Worm (Caenorhabditis elegans) whole organism, L1 larva: ENCODE data around the gene pals-34.

Source experiments
- Y116A8C.19 ChIP-seq: sonication (generic microtip); optimal IDR thresholded peaks from 2 replicates; lab custom pipeline; 2016; ENCODE audit warnings: missing compliant biosample characterization, missing genetic modification characterization, borderline replicate concordance
- aha-1 ChIP-seq: fragments of 150-350 bp; optimal IDR thresholded peaks from 2 replicates; lab custom pipeline; 2014; ENCODE audit warnings: missing biosample characterization, missing genetic modification characterization
- alr-1 ChIP-seq: fragments of 200-800 bp; sonication (Bioruptor generic); optimal IDR thresholded peaks from 2 replicates; lab custom pipeline; 2018; ENCODE audit warnings: borderline replicate concordance, mild to moderate bottlenecking, missing genetic modification characterization, missing compliant biosample characterization
- ama-1 ChIP-seq: fragments of 150-350 bp; optimal IDR thresholded peaks from 2 replicates; lab custom pipeline; 2014
- blmp-1 ChIP-seq: fragments of 150-350 bp; optimal IDR thresholded peaks from 2 replicates; lab custom pipeline; 2014; ENCODE audit warnings: missing biosample characterization, missing genetic modification characterization
- ceh-63 ChIP-seq: fragments of 200-800 bp; sonication (Bioruptor generic); optimal IDR thresholded peaks from 2 replicates; lab custom pipeline; 2018; ENCODE audit warnings: mild to moderate bottlenecking, missing genetic modification characterization, missing compliant biosample characterization
- ceh-8 ChIP-seq: fragments of 200-800 bp; sonication (Bioruptor generic); optimal IDR thresholded peaks from 2 replicates; lab custom pipeline; 2018; ENCODE audit warnings: mild to moderate bottlenecking, missing genetic modification characterization, moderate library complexity, missing compliant biosample characterization
- ceh-82 ChIP-seq, 3 experiments: fragments of 150-350 bp in 1 of 3; sonication (generic microtip) in 2 of 3; optimal IDR thresholded peaks; 2 replicates each; lab custom pipeline; 2014 to 2017; ENCODE audit warnings: missing biosample characterization in 3 of 3, missing genetic modification characterization in 3 of 3
- ceh-88 ChIP-seq: fragments of 200-800 bp; sonication (Bioruptor generic); IDR thresholded peaks from 2 replicates; pipeline ENCODE4 v1.3.6; 2022; ENCODE audit warnings: missing genetic modification characterization, missing compliant biosample characterization
- ceh-90 ChIP-seq: sonication (generic microtip); optimal IDR thresholded peaks from 2 replicates; lab custom pipeline; 2016; ENCODE audit warnings: missing genetic modification characterization, missing compliant biosample characterization
- dpl-1 ChIP-seq, 3 experiments: fragments of 150-350 bp in 2 of 3; sonication (generic microtip) in 1 of 3; optimal IDR thresholded peaks; 2 replicates each; lab custom pipeline; 2014 to 2017; ENCODE audit warnings: missing biosample characterization in 3 of 3, missing genetic modification characterization in 3 of 3, missing genetic modification reagents in 3 of 3
- dsc-1 ChIP-seq: sonication (generic microtip); optimal IDR thresholded peaks from 2 replicates; lab custom pipeline; 2016; ENCODE audit warnings: mild to moderate bottlenecking, missing genetic modification characterization, missing compliant biosample characterization
- efl-1 ChIP-seq, 4 experiments: fragments of 150-350 bp; optimal IDR thresholded peaks in 3 of 4; peaks in 1 of 4; 1 replicate in 1 of 4; 2 replicates in 3 of 4; lab custom pipeline; 2014; ENCODE audit warnings: missing biosample characterization in 2 of 4, missing genetic modification characterization in 2 of 4, missing genetic modification reagents in 2 of 4
- egl-13 ChIP-seq: sonication (generic microtip); optimal IDR thresholded peaks from 2 replicates; lab custom pipeline; 2016; ENCODE audit warnings: missing genotype, missing genetic modification reagents, missing genetic modification characterization, missing compliant biosample characterization
- elt-3 ChIP-seq, 6 experiments: fragments of 150-350 bp in 1 of 6; sonication (generic microtip); optimal IDR thresholded peaks; 2 replicates each; lab custom pipeline; 2017 to 2018; ENCODE audit warnings: missing biosample characterization in 6 of 6, missing genetic modification characterization in 6 of 6, inconsistent platforms in 1 of 6
- ets-5 ChIP-seq: fragments of 200-800 bp; sonication (Bioruptor generic); IDR thresholded peaks from 2 replicates; pipeline ENCODE4 v1.3.6; 2022; ENCODE audit warnings: missing genetic modification characterization, missing compliant biosample characterization
- fkh-8 ChIP-seq: sonication (generic microtip); optimal IDR thresholded peaks from 2 replicates; lab custom pipeline; 2016; ENCODE audit warnings: mild to moderate bottlenecking, missing genetic modification characterization, missing compliant biosample characterization
- hlh-17 ChIP-seq: fragments of 200-800 bp; sonication (Bioruptor generic); optimal IDR thresholded peaks from 2 replicates; lab custom pipeline; 2018; ENCODE audit warnings: missing genetic modification characterization, mild to moderate bottlenecking, missing compliant biosample characterization, moderate library complexity, borderline replicate concordance
- hlh-4 ChIP-seq: sonication (generic microtip); optimal IDR thresholded peaks from 2 replicates; lab custom pipeline; 2016; ENCODE audit warnings: mild to moderate bottlenecking, missing genetic modification characterization, missing compliant biosample characterization
- hpl-2 ChIP-seq: fragments of 150-350 bp; optimal IDR thresholded peaks from 2 replicates; lab custom pipeline; 2014; ENCODE audit warnings: missing biosample characterization, missing genetic modification reagents, missing genetic modification characterization
- isw-1 ChIP-seq: fragments of 200-800 bp; sonication (Bioruptor generic); IDR thresholded peaks from 2 replicates; pipeline ENCODE4 v1.3.6; 2022; ENCODE audit warnings: missing genetic modification characterization, missing compliant biosample characterization
- lin-13 ChIP-seq: fragments of 150-350 bp; optimal IDR thresholded peaks from 2 replicates; lab custom pipeline; 2014; ENCODE audit warnings: missing biosample characterization, missing genetic modification reagents, missing genetic modification characterization
- lin-14 ChIP-seq: fragments of 200-800 bp; sonication (Bioruptor generic); optimal IDR thresholded peaks from 2 replicates; lab custom pipeline; 2018; ENCODE audit warnings: mild to moderate bottlenecking, missing genetic modification characterization, moderate library complexity, missing compliant biosample characterization
- lin-35 ChIP-seq, 2 experiments: fragments of 150-350 bp; optimal IDR thresholded peaks; 2 replicates each; lab custom pipeline; 2014; ENCODE audit warnings: missing biosample characterization in 2 of 2, missing genetic modification characterization in 2 of 2, missing genetic modification reagents in 2 of 2
- lin-39 ChIP-seq: fragments of 150-350 bp; optimal IDR thresholded peaks from 2 replicates; lab custom pipeline; 2014; ENCODE audit warnings: missing biosample characterization, missing genetic modification reagents, missing genetic modification characterization
- lsy-2 ChIP-seq, 2 experiments: fragments of 150-350 bp; optimal IDR thresholded peaks; 2 replicates each; lab custom pipeline; 2014; ENCODE audit warnings: missing biosample characterization in 2 of 2, missing genetic modification characterization in 2 of 2
- mab-9 ChIP-seq: fragments of 200-800 bp; sonication (Bioruptor generic); IDR thresholded peaks from 2 replicates; pipeline ENCODE4 v1.3.6; 2022; ENCODE audit warnings: missing genetic modification reagents, missing genetic modification characterization, missing compliant biosample characterization
- mdl-1 ChIP-seq, 2 experiments: fragments of 150-350 bp; optimal IDR thresholded peaks; 2 replicates each; lab custom pipeline; 2014 to 2017; ENCODE audit warnings: missing biosample characterization in 2 of 2, missing genetic modification characterization in 2 of 2, inconsistent platforms in 1 of 2
- nhr-237 ChIP-seq: fragments of 150-350 bp; optimal IDR thresholded peaks from 2 replicates; lab custom pipeline; 2014; ENCODE audit warnings: missing biosample characterization, missing genetic modification characterization
- nhr-28 ChIP-seq: fragments of 150-350 bp; optimal IDR thresholded peaks from 2 replicates; lab custom pipeline; 2014; ENCODE audit warnings: missing biosample characterization, missing genetic modification characterization
- nhr-77 ChIP-seq: fragments of 150-350 bp; optimal IDR thresholded peaks from 2 replicates; lab custom pipeline; 2014; ENCODE audit warnings: missing biosample characterization, missing genetic modification characterization
- nhr-85 ChIP-seq: sonication (generic microtip); peaks from one replicate; lab custom pipeline; 2016; ENCODE audit warnings: missing genetic modification characterization, inconsistent platforms, missing compliant biosample characterization
- nhr-90 ChIP-seq: sonication (generic microtip); optimal IDR thresholded peaks from 2 replicates; lab custom pipeline; 2016; ENCODE audit warnings: mild to moderate bottlenecking, missing genetic modification characterization, missing compliant biosample characterization; ENCODE audit not compliant: poor library complexity
- pax-3 ChIP-seq: fragments of 200-800 bp; sonication (Bioruptor generic); optimal IDR thresholded peaks from 2 replicates; lab custom pipeline; 2018; ENCODE audit warnings: mild to moderate bottlenecking, missing genetic modification characterization, moderate library complexity, missing compliant biosample characterization
- pqm-1 ChIP-seq: sonication (generic microtip); optimal IDR thresholded peaks from 3 replicates; lab custom pipeline; 2017; ENCODE audit warnings: missing biosample characterization, missing genetic modification characterization
- rnt-1 ChIP-seq: sonication (generic microtip); optimal IDR thresholded peaks from 2 replicates; lab custom pipeline; 2016; ENCODE audit warnings: mild to moderate bottlenecking, missing genetic modification characterization, moderate library complexity, missing compliant biosample characterization
- skn-1 ChIP-seq: fragments of 150-350 bp; optimal IDR thresholded peaks from 2 replicates; lab custom pipeline; 2014; ENCODE audit warnings: missing biosample characterization, missing genetic modification characterization
- snu-23 ChIP-seq: sonication (generic microtip); optimal IDR thresholded peaks from 2 replicates; lab custom pipeline; 2016; ENCODE audit warnings: missing genetic modification characterization, missing compliant biosample characterization
- sox-4 ChIP-seq: sonication (generic microtip); optimal IDR thresholded peaks from 2 replicates; lab custom pipeline; 2016; ENCODE audit warnings: missing genetic modification characterization, missing compliant biosample characterization
- sptf-1 ChIP-seq: fragments of 150-350 bp; optimal IDR thresholded peaks from 2 replicates; lab custom pipeline; 2014; ENCODE audit warnings: missing biosample characterization, missing genetic modification characterization
- unc-130 ChIP-seq: fragments of 150-350 bp; optimal IDR thresholded peaks from 2 replicates; lab custom pipeline; 2017; ENCODE audit warnings: missing biosample characterization, missing genetic modification characterization, inconsistent platforms
- unc-62 ChIP-seq: fragments of 150-350 bp; optimal IDR thresholded peaks from 2 replicates; lab custom pipeline; 2014; ENCODE audit warnings: missing biosample characterization, missing genetic modification reagents, missing genetic modification characterization
- vab-15 ChIP-seq: sonication (generic microtip); optimal IDR thresholded peaks from 2 replicates; lab custom pipeline; 2017; ENCODE audit warnings: missing genotype, mild to moderate bottlenecking, missing genetic modification characterization, missing compliant biosample characterization
- zip-4 ChIP-seq: fragments of 200-800 bp; sonication (Bioruptor generic); optimal IDR thresholded peaks from 2 replicates; lab custom pipeline; 2018; ENCODE audit warnings: mild to moderate bottlenecking, missing genetic modification characterization, moderate library complexity, missing compliant biosample characterization
- ztf-4 ChIP-seq: fragments of 150-350 bp; optimal IDR thresholded peaks from 2 replicates; lab custom pipeline; 2014; ENCODE audit warnings: missing biosample characterization, missing genetic modification characterization

Gene pals-34

ce11 chrV:7955168-7955567, 1.1 kb downstream of the pals-34 start, which contains the start of gene F26D11.12 (continued):
- peak in 1 of 3 experiments; percentile 4 for TF ChIP-seq ceh-82 (tag; optimal IDR thresholded peaks at IDR 0.05; lab: Kevin White, UChicago)
- TF ChIP-seq lin-14 (GFP tag; lab: Kevin White, UChicago) = no peak
- no peak for TF ChIP-seq nhr-28 (tag; lab: Kevin White, UChicago)
- TF ChIP-seq nhr-90 = no peak
- no peak for TF ChIP-seq ztf-4 (tag; lab: Kevin White, UChicago)
- TF ChIP-seq pax-3 = no peak
- no peak for TF ChIP-seq nhr-77 (tag; lab: Kevin White, UChicago)
- peak; percentile 38 for TF ChIP-seq zip-4 (GFP tag; lab: Kevin White, UChicago)
- no peak for TF ChIP-seq aha-1 (tag; lab: Kevin White, UChicago)
- TF ChIP-seq nhr-85 (tag; lab: Kevin White, UChicago) = no peak
- no peak for TF ChIP-seq isw-1 (GFP tag; lab: Robert Waterston, UW)
- TF ChIP-seq efl-1 (optimal IDR thresholded peaks at IDR 0.05; lab: Kevin White, UChicago) = peak; percentile 56 to 66
- TF ChIP-seq efl-1 (GFP tag; optimal IDR thresholded peaks at IDR 0.05 in 1 of 2; lab: Kevin White, UChicago) = peak; percentile 68 to 98
- TF ChIP-seq unc-130 (tag; lab: Kevin White, UChicago) = no peak
- no peak for TF ChIP-seq ceh-90 (tag; lab: Kevin White, UChicago)
- no peak for TF ChIP-seq elt-3 (tag; optimal IDR thresholded peaks at IDR 0.05; lab: Kevin White, UChicago)
- no peak for TF ChIP-seq ets-5 (GFP tag; lab: Robert Waterston, UW)
- TF ChIP-seq ceh-63 (GFP tag; lab: Kevin White, UChicago) = no peak
- TF ChIP-seq skn-1 (tag; lab: Kevin White, UChicago) = peak; percentile 62
- no peak for TF ChIP-seq hlh-4 (tag; lab: Kevin White, UChicago)
- TF ChIP-seq rnt-1 (tag; lab: Kevin White, UChicago) = no peak
- no peak for TF ChIP-seq sox-4 (tag; lab: Kevin White, UChicago)
- TF ChIP-seq Y116A8C.19 = no peak
- TF ChIP-seq ceh-8 (GFP tag; lab: Kevin White, UChicago) = no peak
- TF ChIP-seq snu-23 = no peak
- TF ChIP-seq nhr-237 (tag; lab: Kevin White, UChicago) = no peak
- peak; percentile 44 to 73 (median 66) for TF ChIP-seq dpl-1 (GFP tag; optimal IDR thresholded peaks at IDR 0.05; lab: Kevin White, UChicago)
- no peak for TF ChIP-seq fkh-8 (tag; lab: Kevin White, UChicago)
- peak; percentile 22 to 86 for TF ChIP-seq lin-35 (GFP tag; optimal IDR thresholded peaks at IDR 0.05; lab: Kevin White, UChicago)
- no peak for TF ChIP-seq alr-1 (tag; lab: Kevin White, UChicago)
- no peak for TF ChIP-seq ceh-88 (GFP tag; lab: Robert Waterston, UW)
- TF ChIP-seq unc-62 (GFP tag; lab: Kevin White, UChicago) = no peak
- no peak for TF ChIP-seq lin-39 (tag; lab: Kevin White, UChicago)
- no peak for TF ChIP-seq hlh-17 (GFP tag; lab: Kevin White, UChicago)

ce11 chrV:7954552-7954951, 1.7 kb downstream of the pals-34 start, which contains the start of gene F26D11.13:
F26D11.13 (minus strand) TSS chrV:7954652.
- no peak for TF ChIP-seq mab-9 (GFP tag; lab: Robert Waterston, UW)
- no peak for TF ChIP-seq unc-62 (GFP tag; lab: Kevin White, UChicago)
- no peak for TF ChIP-seq zip-4 (GFP tag; lab: Kevin White, UChicago)
- TF ChIP-seq vab-15 = no peak
- no peak for TF ChIP-seq lin-13
- no peak for TF ChIP-seq ama-1 (lab: Kevin White, UChicago)
- no peak for TF ChIP-seq egl-13 (tag; lab: Kevin White, UChicago)
- no peak for TF ChIP-seq lsy-2 (tag; optimal IDR thresholded peaks at IDR 0.05; lab: Kevin White, UChicago)
- no peak for TF ChIP-seq dsc-1 (tag; lab: Kevin White, UChicago)
- no peak for TF ChIP-seq hpl-2 (GFP tag; lab: Kevin White, UChicago)
- no peak for TF ChIP-seq mdl-1 (tag; optimal IDR thresholded peaks at IDR 0.05; lab: Kevin White, UChicago)
- no peak for TF ChIP-seq sptf-1 (tag; lab: Kevin White, UChicago)
- TF ChIP-seq fkh-8 (tag; lab: Kevin White, UChicago) = no peak
- no peak for TF ChIP-seq blmp-1 (tag; lab: Kevin White, UChicago)
- no peak for TF ChIP-seq pqm-1
